Worm (Caenorhabditis elegans): ENCODE results near the gene npr-34.

npr-34 gene

DNA sequence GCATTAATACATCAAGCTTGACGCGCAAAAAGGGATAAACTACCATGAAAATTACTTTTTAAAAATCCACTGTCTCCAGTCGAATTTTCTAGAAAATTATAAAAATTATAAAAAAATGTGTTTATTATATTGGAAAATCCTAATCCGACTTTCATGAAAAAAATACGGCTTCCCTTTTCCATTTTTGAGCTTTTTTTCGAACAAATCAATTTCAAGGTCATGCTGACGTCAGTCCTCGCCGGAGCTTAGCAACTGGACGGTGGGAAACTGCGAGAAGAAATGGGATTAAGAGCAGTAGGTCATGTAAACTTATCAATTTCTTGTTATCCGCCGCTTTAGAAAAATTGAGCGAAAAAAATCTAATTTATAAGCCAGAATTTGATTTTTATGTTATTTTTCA is 6.1 kb upstream of the npr-34 start:
- no peak for TF ChIP-seq R02D3.7 (tag; optimal IDR thresholded peaks at IDR 0.05)
- no peak for TF ChIP-seq ceh-16 (tag; optimal IDR thresholded peaks at IDR 0.05)
- no peak for TF ChIP-seq nhr-12 (tag; optimal IDR thresholded peaks at IDR 0.05)
- no peak for TF ChIP-seq eor-1 (tag; optimal IDR thresholded peaks at IDR 0.05)
- no peak for TF ChIP-seq unc-39 (tag; optimal IDR thresholded peaks at IDR 0.05)
- TF ChIP-seq nhr-77 (tag; optimal IDR thresholded peaks at IDR 0.05), result no peak
- TF ChIP-seq nhr-43 (tag; optimal IDR thresholded peaks at IDR 0.05; ENCODE audit: poor library complexity, severe bottlenecking), result no peak
- no peak for TF ChIP-seq ceh-9 (tag; optimal IDR thresholded peaks at IDR 0.05)
- TF ChIP-seq ceh-28 (tag; optimal IDR thresholded peaks at IDR 0.05), result no peak

DNA sequence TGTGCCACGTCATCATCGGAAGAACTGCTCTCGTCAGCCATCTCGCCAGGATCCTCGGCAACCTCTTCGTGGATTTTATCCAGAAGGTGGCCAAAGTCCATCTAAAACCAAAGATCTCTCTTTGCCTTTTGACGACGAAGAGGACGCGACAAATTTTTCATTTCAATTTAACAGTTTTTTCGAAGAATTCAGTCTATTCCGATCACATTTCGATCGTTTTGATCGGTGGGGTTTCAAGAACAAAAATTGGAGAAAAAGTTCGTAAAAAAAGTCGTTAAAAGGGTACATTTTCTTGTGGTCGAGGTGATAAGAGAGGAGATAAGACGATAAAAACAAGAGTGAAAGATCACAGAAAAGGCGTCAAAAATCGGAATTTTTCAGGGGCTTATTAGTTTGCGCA is 5.6 kb downstream of the npr-34 start, which contains the start of gene glna-1:
Gene glna-1 (minus strand): TSS at position 101 of the 400 bp plus-strand sequence.
- TF ChIP-seq ZK546.5 (tag; optimal IDR thresholded peaks at IDR 0.05), result no peak
- no peak for TF ChIP-seq lin-39 (tag; optimal IDR thresholded peaks at IDR 0.05)
- no peak for TF ChIP-seq ama-1 (optimal IDR thresholded peaks at IDR 0.05)
- TF ChIP-seq elt-2 (tag; optimal IDR thresholded peaks at IDR 0.05), result no peak
- TF ChIP-seq egl-5 (tag; optimal IDR thresholded peaks at IDR 0.05), result no peak
- no peak for TF ChIP-seq R02D3.7 (tag; optimal IDR thresholded peaks at IDR 0.05)
- TF ChIP-seq nhr-77 (tag; optimal IDR thresholded peaks at IDR 0.05), result no peak
- TF ChIP-seq sea-2 (GFP tag; optimal IDR thresholded peaks at IDR 0.05), result no peak
- TF ChIP-seq fkh-10 (GFP tag; optimal IDR thresholded peaks at IDR 0.05), result no peak
- TF ChIP-seq ceh-9 (tag; optimal IDR thresholded peaks at IDR 0.05), result no peak
- TF ChIP-seq zag-1 (tag; optimal IDR thresholded peaks at IDR 0.05), result no peak
- TF ChIP-seq pqm-1 (tag; optimal IDR thresholded peaks at IDR 0.05), result no peak
- no peak for TF ChIP-seq skn-1 (tag; optimal IDR thresholded peaks at IDR 0.05)
- TF ChIP-seq egl-27 (tag; optimal IDR thresholded peaks at IDR 0.05), result no peak
- TF ChIP-seq ceh-82 (tag; optimal IDR thresholded peaks at IDR 0.05), result no peak
- no peak for TF ChIP-seq pha-4 (tag; optimal IDR thresholded peaks at IDR 0.05)
- no peak for TF ChIP-seq nhr-12 (tag; optimal IDR thresholded peaks at IDR 0.05)
- no peak for TF ChIP-seq ceh-28 (tag; optimal IDR thresholded peaks at IDR 0.05)

DNA sequence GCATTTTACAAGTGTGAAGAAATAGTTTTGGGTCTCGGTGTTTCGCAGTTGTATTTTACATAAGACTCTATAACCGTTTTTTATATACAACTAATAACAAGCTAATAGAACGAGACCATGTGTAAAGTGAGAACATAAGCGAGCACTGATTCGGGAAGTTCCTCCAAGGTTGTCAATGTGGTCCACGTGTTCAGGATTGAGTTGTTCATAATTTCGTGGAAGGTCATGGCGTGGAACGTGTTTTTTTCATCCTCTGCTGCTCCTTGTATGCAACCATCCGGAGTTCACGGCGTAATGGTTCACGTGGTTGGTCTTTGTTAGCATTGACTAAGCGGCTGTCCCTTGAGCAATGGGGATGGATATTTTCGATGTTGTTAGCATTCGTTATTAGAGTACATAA is 10.9 kb downstream of the npr-34 start:
- no peak for TF ChIP-seq nhr-76 (tag; optimal IDR thresholded peaks at IDR 0.05)
- no peak for TF ChIP-seq zag-1 (tag; optimal IDR thresholded peaks at IDR 0.05)
- TF ChIP-seq ztf-11 (tag; optimal IDR thresholded peaks at IDR 0.05), result no peak
- TF ChIP-seq sea-2 (GFP tag; optimal IDR thresholded peaks at IDR 0.05), result no peak
- no peak for TF ChIP-seq nhr-43 (tag; optimal IDR thresholded peaks at IDR 0.05; ENCODE audit: poor library complexity, severe bottlenecking)
- no peak for TF ChIP-seq nhr-237 (tag; optimal IDR thresholded peaks at IDR 0.05)

DNA sequence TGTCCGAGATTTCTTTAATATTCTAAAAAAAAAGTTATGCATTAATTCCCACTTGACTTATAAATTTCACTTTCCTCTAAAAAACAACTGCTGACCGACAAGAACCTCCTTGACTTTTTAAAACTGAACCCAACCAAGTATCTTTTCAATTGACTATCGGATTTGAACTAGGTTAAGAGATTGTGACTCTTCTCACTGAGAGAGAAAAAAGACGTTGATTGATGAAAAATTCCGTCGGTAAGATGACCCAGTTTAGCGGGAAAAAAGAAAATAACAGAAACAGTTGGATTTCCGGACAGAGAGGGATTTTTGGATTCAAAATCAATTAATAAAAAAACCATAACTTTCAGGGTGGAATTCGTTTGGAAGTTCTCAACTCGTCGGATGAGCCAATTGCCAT is 32.6 kb downstream of the npr-34 start:
- no peak for TF ChIP-seq R02D3.7 (tag; optimal IDR thresholded peaks at IDR 0.05)
- TF ChIP-seq nhr-77 (tag; optimal IDR thresholded peaks at IDR 0.05), result no peak
- TF ChIP-seq nhr-23 (tag; optimal IDR thresholded peaks at IDR 0.05), result peak; percentile 62

DNA sequence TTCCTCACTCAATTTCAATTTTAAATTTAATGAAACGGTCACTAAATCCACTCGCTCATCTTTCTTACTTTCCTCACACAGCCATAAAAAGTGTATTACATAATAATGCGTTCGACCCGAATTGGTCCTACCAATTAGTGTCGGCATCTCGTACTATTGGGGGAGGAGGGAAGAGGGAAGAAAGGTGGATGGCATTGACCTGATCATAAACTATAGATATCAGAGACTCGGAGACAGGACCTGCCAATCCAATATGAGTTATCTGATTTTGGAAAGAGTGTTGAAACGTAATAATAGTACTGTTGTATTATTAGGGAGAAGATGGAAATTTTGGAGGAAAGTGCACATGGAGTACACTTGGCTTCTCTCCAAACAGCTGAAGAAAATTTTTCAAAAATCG is 33.1 kb downstream of the npr-34 start:
- TF ChIP-seq fkh-10 (GFP tag; optimal IDR thresholded peaks at IDR 0.05), result no peak
- TF ChIP-seq zag-1 (tag; optimal IDR thresholded peaks at IDR 0.05), result no peak
- TF ChIP-seq snpc-4 (tag; optimal IDR thresholded peaks at IDR 0.05), result no peak
- TF ChIP-seq nhr-23 (tag; optimal IDR thresholded peaks at IDR 0.05), result peak; percentile 2
- TF ChIP-seq sea-2 (GFP tag; optimal IDR thresholded peaks at IDR 0.05), result no peak

DNA sequence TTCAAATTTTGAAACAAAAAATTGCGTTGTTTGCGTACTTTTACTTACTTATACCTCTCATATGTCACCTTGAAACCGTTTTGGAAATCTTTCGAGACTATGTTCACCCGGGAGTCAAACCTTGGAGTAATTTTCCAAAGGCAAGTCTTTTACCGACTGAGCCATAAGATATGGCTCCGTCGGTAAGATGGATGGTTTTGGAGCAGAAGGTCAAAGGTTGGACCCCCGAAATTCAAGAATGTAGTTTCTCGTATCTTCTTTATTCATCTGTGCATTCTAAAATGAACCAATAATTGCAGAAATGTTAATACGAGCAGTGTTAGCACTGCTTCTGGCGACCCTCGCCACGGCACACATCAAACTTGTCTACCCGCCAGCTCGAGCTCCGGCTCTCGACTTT is 33.8 kb downstream of the npr-34 start, which contains the start of gene C09F9.2:
Gene C09F9.2 (plus strand): TSS at position 301 of the 400 bp plus-strand sequence.
- no peak for TF ChIP-seq unc-62 (GFP tag; optimal IDR thresholded peaks at IDR 0.05)
- TF ChIP-seq fos-1 (tag; optimal IDR thresholded peaks at IDR 0.05), result no peak
- no peak for TF ChIP-seq elt-3 (tag; optimal IDR thresholded peaks at IDR 0.05)
- no peak for TF ChIP-seq ztf-4 (tag; optimal IDR thresholded peaks at IDR 0.05)

DNA sequence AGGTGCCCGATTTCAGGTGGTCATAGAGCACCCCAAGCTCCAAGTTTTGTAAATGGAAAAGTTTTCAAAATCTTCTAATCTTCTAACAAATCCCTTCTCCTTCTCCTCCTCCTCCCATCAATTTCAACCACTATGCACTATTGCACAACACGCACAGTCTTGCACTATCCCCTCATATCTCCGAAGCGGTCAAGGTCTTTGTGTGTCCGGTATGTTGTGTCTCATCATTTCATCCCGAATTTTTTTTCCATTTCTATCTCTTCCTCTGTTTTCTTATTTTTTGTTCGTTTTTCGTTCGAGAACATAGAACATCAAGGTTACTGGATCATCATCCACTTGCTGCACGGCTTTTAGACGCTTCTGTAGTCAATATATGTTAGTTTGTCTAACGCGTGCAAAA is 34.8 kb downstream of the npr-34 start:
- no peak for TF ChIP-seq unc-62 (GFP tag; optimal IDR thresholded peaks at IDR 0.05)
- TF ChIP-seq nhr-23 (tag; optimal IDR thresholded peaks at IDR 0.05), result peak; percentile 68
- TF ChIP-seq fkh-10 (GFP tag; optimal IDR thresholded peaks at IDR 0.05), result no peak
- no peak for TF ChIP-seq ceh-82 (tag; optimal IDR thresholded peaks at IDR 0.05)
- no peak for TF ChIP-seq elt-1 (tag; optimal IDR thresholded peaks at IDR 0.05)
- no peak for TF ChIP-seq ceh-9 (tag; optimal IDR thresholded peaks at IDR 0.05)
- no peak for TF ChIP-seq ceh-28 (tag; optimal IDR thresholded peaks at IDR 0.05)
- TF ChIP-seq nhr-43 (tag; optimal IDR thresholded peaks at IDR 0.05; ENCODE audit: poor library complexity, severe bottlenecking), result peak; percentile 15

Data from whole organism, L3 larva.